Fruit fly (Drosophila melanogaster) whole organism, embryonic: ENCODE measurements around the gene CG6126.

Source experiments
- Ada2b ChIP-seq: fragments of 200-800 bp; sonication (Bioruptor generic); IDR thresholded peaks from 2 replicates; pipeline ENCODE4 v1.3.6; 2022; ENCODE audit warnings: missing biosample characterization, missing genetic modification characterization
- CG11560 ChIP-seq: fragments of 200-800 bp; sonication (Bioruptor generic); IDR thresholded peaks from 3 replicates; pipeline ENCODE4 v1.3.6; 2022; ENCODE audit warnings: missing biosample characterization, missing genetic modification characterization
- CG11723 ChIP-seq: fragments of 200-800 bp; sonication (Bioruptor generic); optimal IDR thresholded peaks from 2 replicates; lab custom pipeline; 2017; ENCODE audit warnings: missing biosample characterization, mild to moderate bottlenecking, missing genetic modification characterization
- CG12236 ChIP-seq: fragments of 200-800 bp; sonication (Bioruptor generic); optimal IDR thresholded peaks from 2 replicates; lab custom pipeline; 2016; ENCODE audit warnings: missing biosample characterization, missing genetic modification characterization
- CG1233 ChIP-seq: fragments of 200-800 bp; sonication (Bioruptor generic); optimal IDR thresholded peaks from 4 replicates; lab custom pipeline; 2018; ENCODE audit warnings: missing biosample characterization, mild to moderate bottlenecking, missing genetic modification characterization
- CG13894 ChIP-seq: fragments of 200-800 bp; sonication (Bioruptor generic); optimal IDR thresholded peaks from 3 replicates; lab custom pipeline; 2018; ENCODE audit warnings: missing biosample characterization, mild to moderate bottlenecking, missing genetic modification characterization, moderate library complexity
- CG14710 ChIP-seq: fragments of 200-800 bp; sonication (Bioruptor generic); optimal IDR thresholded peaks from 3 replicates; lab custom pipeline; 2019; ENCODE audit warnings: missing biosample characterization, mild to moderate bottlenecking, missing genetic modification characterization, moderate library complexity
- CG1529 ChIP-seq: fragments of 200-800 bp; sonication (Bioruptor generic); optimal IDR thresholded peaks from 3 replicates; lab custom pipeline; 2018; ENCODE audit warnings: missing biosample characterization, missing genetic modification characterization
- CG15601 ChIP-seq: fragments of 200-800 bp; sonication (Bioruptor generic); optimal IDR thresholded peaks from 3 replicates; lab custom pipeline; 2019; ENCODE audit warnings: missing biosample characterization, mild to moderate bottlenecking, missing genetic modification characterization, moderate library complexity
- CG17186 ChIP-seq: fragments of 200-800 bp; sonication (Bioruptor generic); optimal IDR thresholded peaks from 3 replicates; lab custom pipeline; 2017; ENCODE audit warnings: missing biosample characterization, missing genetic modification reagents, missing genetic modification characterization
- CG17359 ChIP-seq: fragments of 200-800 bp; sonication (Bioruptor generic); optimal IDR thresholded peaks from 3 replicates; lab custom pipeline; 2018; ENCODE audit warnings: missing biosample characterization, mild to moderate bottlenecking, missing genetic modification characterization, moderate library complexity
- CG2875 ChIP-seq: fragments of 200-800 bp; sonication (Bioruptor generic); optimal IDR thresholded peaks from 2 replicates; lab custom pipeline; 2017; ENCODE audit warnings: missing biosample characterization, mild to moderate bottlenecking, missing genetic modification characterization, missing genetic modification reagents
- CG2889 ChIP-seq: fragments of 200-800 bp; sonication (Bioruptor generic); IDR thresholded peaks from 3 replicates; pipeline ENCODE4 v1.3.6; 2022; ENCODE audit warnings: missing biosample characterization, missing genetic modification characterization
- CG7556 ChIP-seq: fragments of 200-800 bp; sonication (Bioruptor generic); optimal IDR thresholded peaks from 2 replicates; lab custom pipeline; 2017; ENCODE audit warnings: missing biosample characterization, mild to moderate bottlenecking, missing genetic modification characterization
- CG7987 ChIP-seq: fragments of 200-800 bp; sonication (Bioruptor generic); optimal IDR thresholded peaks from 2 replicates; lab custom pipeline; 2018; ENCODE audit warnings: missing biosample characterization, mild to moderate bottlenecking, missing genetic modification characterization, moderate library complexity
- CG8290 ChIP-seq, 3 experiments: fragments of 200-800 bp; sonication (Bioruptor generic); optimal IDR thresholded peaks; 2 replicates each; lab custom pipeline; 2016 to 2019; ENCODE audit warnings: missing biosample characterization in 3 of 3, missing genetic modification characterization in 3 of 3, mild to moderate bottlenecking in 2 of 3, moderate library complexity in 1 of 3
- CG8478 ChIP-seq: fragments of >200 bp; optimal IDR thresholded peaks from 2 replicates; lab custom pipeline; 2018
- CHES-1-like ChIP-seq: fragments of 200-800 bp; sonication (Bioruptor generic); optimal IDR thresholded peaks from 2 replicates; lab custom pipeline; 2016; ENCODE audit warnings: missing biosample characterization, missing genetic modification characterization
- CoRest ChIP-seq: fragments of 200-800 bp; sonication (Bioruptor generic); optimal IDR thresholded peaks from 3 replicates; lab custom pipeline; 2018; ENCODE audit warnings: missing biosample characterization, mild to moderate bottlenecking, missing genetic modification characterization, moderate library complexity
- Deaf1 ChIP-seq: fragments of 200-800 bp; optimal IDR thresholded peaks from 3 replicates; lab custom pipeline; 2019; ENCODE audit warnings: missing biosample characterization, mild to moderate bottlenecking, missing genetic modification characterization, moderate library complexity
- E2f2 ChIP-seq: fragments of 200-800 bp; sonication (Bioruptor generic); IDR thresholded peaks from 2 replicates; pipeline ENCODE4 v1.3.6; 2022; ENCODE audit warnings: missing biosample characterization, missing genetic modification characterization
- Fer2 ChIP-seq: fragments of 200-800 bp; sonication (Bioruptor generic); optimal IDR thresholded peaks from 2 replicates; lab custom pipeline; 2018; ENCODE audit warnings: missing biosample characterization, mild to moderate bottlenecking, missing genetic modification characterization, moderate library complexity
- HLH4C ChIP-seq: fragments of 200-800 bp; sonication (Bioruptor generic); IDR thresholded peaks from 3 replicates; pipeline ENCODE4 v1.3.6; 2022; ENCODE audit warnings: missing biosample characterization, missing genetic modification characterization; ENCODE audit not compliant: partially characterized antibody
- Lhr ChIP-seq: fragments of 200-800 bp; sonication (Bioruptor generic); optimal IDR thresholded peaks from 3 replicates; lab custom pipeline; 2017; ENCODE audit warnings: mild to moderate bottlenecking, missing biosample characterization, missing genetic modification reagents, missing genetic modification characterization
- MTF-1 ChIP-seq: fragments of 200-800 bp; sonication (Bioruptor generic); optimal IDR thresholded peaks from 2 replicates; lab custom pipeline; 2018; ENCODE audit warnings: missing biosample characterization, mild to moderate bottlenecking, missing genetic modification characterization, borderline replicate concordance
- Taf1 ChIP-seq: fragments of 200-800 bp; sonication (Bioruptor generic); IDR thresholded peaks from 2 replicates; pipeline ENCODE4 v1.3.6; 2022; ENCODE audit warnings: missing biosample characterization, missing genetic modification characterization
- Vsx1 ChIP-seq: fragments of 200-800 bp; sonication (Bioruptor generic); optimal IDR thresholded peaks from 2 replicates; lab custom pipeline; 2017; ENCODE audit warnings: missing biosample characterization, mild to moderate bottlenecking, missing genetic modification characterization, missing genetic modification reagents
- bab2 ChIP-seq: fragments of 200-800 bp; sonication (Bioruptor generic); optimal IDR thresholded peaks from 2 replicates; lab custom pipeline; 2016; ENCODE audit warnings: missing biosample characterization, missing genetic modification characterization
- btn ChIP-seq: fragments of 200-800 bp; sonication (Bioruptor generic); optimal IDR thresholded peaks from 2 replicates; lab custom pipeline; 2016; ENCODE audit warnings: missing biosample characterization, missing genetic modification characterization
- chif ChIP-seq, 2 experiments: fragments of 200-800 bp; sonication (Bioruptor generic); optimal IDR thresholded peaks; 3 replicates each; lab custom pipeline; 2016; ENCODE audit warnings: missing biosample characterization in 2 of 2, missing genetic modification characterization in 2 of 2
- chm ChIP-seq: fragments of 200-800 bp; sonication (Bioruptor generic); IDR thresholded peaks from 2 replicates; pipeline ENCODE4 v1.3.6; 2022; ENCODE audit warnings: missing biosample characterization, missing genetic modification characterization
- crp ChIP-seq, 2 experiments: fragments of 200-800 bp; sonication (Bioruptor generic); optimal IDR thresholded peaks; 2 replicates in 1 of 2; 3 replicates in 1 of 2; lab custom pipeline; 2017; ENCODE audit warnings: missing biosample characterization in 2 of 2, missing genetic modification characterization in 2 of 2, mild to moderate bottlenecking in 1 of 2, moderate library complexity in 1 of 2
- dan ChIP-seq: fragments of 200-800 bp; sonication (Bioruptor generic); IDR thresholded peaks from 2 replicates; pipeline ENCODE4 v1.3.6; 2022; ENCODE audit warnings: missing biosample characterization, missing genetic modification characterization
- dm ChIP-seq: fragments of 200-800 bp; sonication (Bioruptor generic); optimal IDR thresholded peaks from 3 replicates; lab custom pipeline; 2016; ENCODE audit warnings: missing biosample characterization, missing genetic modification characterization
- dmrt99B ChIP-seq: fragments of 200-800 bp; sonication (Bioruptor generic); optimal IDR thresholded peaks from 2 replicates; lab custom pipeline; 2018; ENCODE audit warnings: missing biosample characterization, mild to moderate bottlenecking, missing genetic modification characterization, moderate library complexity
- ems ChIP-seq: fragments of 200-800 bp; sonication (Bioruptor generic); optimal IDR thresholded peaks from 3 replicates; lab custom pipeline; 2016; ENCODE audit warnings: missing biosample characterization, missing genetic modification characterization
- ewg ChIP-seq: fragments of 200-800 bp; sonication (Bioruptor generic); optimal IDR thresholded peaks from 3 replicates; lab custom pipeline; 2017; ENCODE audit warnings: mild to moderate bottlenecking, missing biosample characterization, missing genetic modification reagents, missing genetic modification characterization
- fd64A ChIP-seq: fragments of 200-800 bp; sonication (Bioruptor generic); optimal IDR thresholded peaks from 3 replicates; lab custom pipeline; 2018; ENCODE audit warnings: missing biosample characterization, mild to moderate bottlenecking, missing genetic modification characterization
- gce ChIP-seq: fragments of 200-800 bp; sonication (Bioruptor generic); IDR thresholded peaks from 3 replicates; pipeline ENCODE4 v1.3.6; 2022; ENCODE audit warnings: missing biosample characterization, missing genetic modification characterization
- gem ChIP-seq: fragments of 200-800 bp; sonication (Bioruptor generic); optimal IDR thresholded peaks from 2 replicates; lab custom pipeline; 2019; ENCODE audit warnings: missing biosample characterization, mild to moderate bottlenecking, missing genetic modification characterization, moderate library complexity
- gfzf ChIP-seq: fragments of 200-800 bp; sonication (Bioruptor generic); optimal IDR thresholded peaks from 2 replicates; lab custom pipeline; 2016; ENCODE audit warnings: missing biosample characterization, mild to moderate bottlenecking, missing genetic modification characterization, moderate library complexity
- jumu ChIP-seq: fragments of 200-800 bp; sonication (Bioruptor generic); optimal IDR thresholded peaks from 3 replicates; lab custom pipeline; 2016; ENCODE audit warnings: missing biosample characterization, missing genetic modification characterization
- lola ChIP-seq, 3 experiments: fragments of >200 bp in 2 of 3; fragments of 200-800 bp in 1 of 3; sonication (Bioruptor generic) in 1 of 3; optimal IDR thresholded peaks; 2 replicates each; lab custom pipeline; 2017 to 2019; ENCODE audit warnings: missing biosample characterization in 3 of 3, missing genetic modification characterization in 3 of 3, mild to moderate bottlenecking in 1 of 3, moderate library complexity in 1 of 3
- nerfin-1 ChIP-seq: fragments of 200-800 bp; sonication (Bioruptor generic); optimal IDR thresholded peaks from 3 replicates; lab custom pipeline; 2019; ENCODE audit warnings: missing biosample characterization, mild to moderate bottlenecking, missing genetic modification characterization, moderate library complexity
- phol ChIP-seq: fragments of 200-800 bp; sonication (Bioruptor generic); optimal IDR thresholded peaks from 3 replicates; lab custom pipeline; 2018; ENCODE audit warnings: missing biosample characterization, mild to moderate bottlenecking, missing genetic modification characterization, moderate library complexity
- repo ChIP-seq: fragments of 200-800 bp; sonication (Bioruptor generic); optimal IDR thresholded peaks from 2 replicates; lab custom pipeline; 2016; ENCODE audit warnings: missing biosample characterization, missing genetic modification characterization
- tna ChIP-seq: fragments of 200-800 bp; sonication (Bioruptor generic); IDR thresholded peaks from 2 replicates; pipeline ENCODE4 v1.3.6; 2022; ENCODE audit warnings: missing biosample characterization, missing genetic modification characterization; ENCODE audit not compliant: partially characterized antibody
- vfl ChIP-seq: fragments of 200-800 bp; sonication (Bioruptor generic); optimal IDR thresholded peaks from 2 replicates; lab custom pipeline; 2016; ENCODE audit warnings: missing biosample characterization, missing genetic modification characterization
- vnd ChIP-seq: fragments of 200-800 bp; sonication (Bioruptor generic); IDR thresholded peaks from 3 replicates; pipeline ENCODE4 v1.3.6; 2022; ENCODE audit warnings: missing biosample characterization, missing genetic modification characterization; ENCODE audit not compliant: partially characterized antibody
- z ChIP-seq: fragments of 200-800 bp; sonication (Bioruptor generic); IDR thresholded peaks from 3 replicates; pipeline ENCODE4 v1.3.6; 2022; ENCODE audit warnings: missing biosample characterization, missing genetic modification characterization

CG6126 gene

dm6 chr3R:16242461-16242934, 39.6 kb upstream of the CG6126 start (continued):
- TF ChIP-seq CoRest (tag; lab: Kevin White, UChicago) (no peak), CG14710 (tag; lab: Kevin White, UChicago) (no peak), chif (GFP tag; optimal IDR thresholded peaks at IDR 0.05; lab: Kevin White, UChicago) (no peak), MTF-1 (peak; percentile 31), CG2889 (GFP tag; lab: Robert Waterston, UW) (no peak), dan (no peak), tna (GFP tag; lab: Robert Waterston, UW) (no peak), vnd (GFP tag; lab: Robert Waterston, UW) (no peak), CG11560 (tag; lab: Robert Waterston, UW) (no peak), z (GFP tag; lab: Robert Waterston, UW) (no peak), dm (peak; percentile 53), ewg (peak; percentile 50), dmrt99B (tag; lab: Kevin White, UChicago) (peak; percentile 20), HLH4C (no peak), gem (tag; lab: Kevin White, UChicago) (no peak), CG1529 (GFP tag; lab: Kevin White, UChicago) (no peak), Ada2b (GFP tag; lab: Robert Waterston, UW) (no peak), CG7556 (GFP tag; lab: Kevin White, UChicago) (no peak), Lhr (GFP tag; lab: Kevin White, UChicago) (no peak), CHES-1-like (peak; percentile 61), gfzf (no peak), Fer2 (tag; lab: Kevin White, UChicago) (no peak), crp (GFP tag; optimal IDR thresholded peaks at IDR 0.05; lab: Kevin White, UChicago) (peak in 1 of 2 experiments; percentile 41), CG7987 (GFP tag; lab: Kevin White, UChicago) (peak; percentile 84), jumu (GFP tag; lab: Kevin White, UChicago) (peak; percentile 14), CG2875 (GFP tag; lab: Kevin White, UChicago) (no peak), CG8290 (GFP tag; optimal IDR thresholded peaks at IDR 0.05; lab: Kevin White, UChicago) (no peak), CG8290 (tag; optimal IDR thresholded peaks at IDR 0.05; lab: Kevin White, UChicago) (peak in 1 of 2 experiments; percentile 92), ems (GFP tag; lab: Kevin White, UChicago) (no peak), Deaf1 (tag; lab: Kevin White, UChicago) (peak; percentile 98), gce (GFP tag; lab: Robert Waterston, UW) (no peak)

DNA sequence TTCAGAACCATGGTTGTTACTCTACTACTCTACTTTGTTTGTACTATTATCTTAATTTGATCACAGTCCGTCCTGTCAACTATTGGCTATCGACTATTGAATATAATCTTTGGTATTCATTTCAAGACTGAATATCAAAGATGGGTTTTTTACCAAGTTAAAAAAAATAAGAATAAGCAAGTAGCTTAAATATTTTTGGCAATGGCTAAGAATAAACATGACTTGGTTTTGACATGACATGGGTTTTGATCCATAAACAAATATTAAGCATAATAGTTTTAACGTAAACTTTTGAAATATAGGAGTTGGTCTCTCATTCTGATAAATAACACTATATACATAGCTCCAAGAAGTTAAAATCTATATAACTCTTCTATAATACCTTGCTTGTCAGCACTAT, 38.9 kb upstream of the CG6126 start:
- TF ChIP-seq CG11723 (GFP tag; lab: Kevin White, UChicago): peak; percentile 21
- TF ChIP-seq lola (GFP tag; optimal IDR thresholded peaks at IDR 0.05; lab: Kevin White, UChicago): peak in 1 of 3 experiments; percentile 68
- TF ChIP-seq CG17186 (GFP tag; lab: Kevin White, UChicago): no peak
- no peak for TF ChIP-seq CG2889 (GFP tag; lab: Robert Waterston, UW)
- TF ChIP-seq CG12236 (GFP tag; lab: Kevin White, UChicago): no peak
- TF ChIP-seq CG17359: no peak
- no peak for TF ChIP-seq nerfin-1
- no peak for TF ChIP-seq MTF-1
- TF ChIP-seq CG15601 (tag; lab: Kevin White, UChicago): no peak
- TF ChIP-seq fd64A (GFP tag; lab: Kevin White, UChicago): no peak
- no peak for TF ChIP-seq CG8478 (lab: Kevin White, UChicago)
- peak; percentile 38 for TF ChIP-seq phol
- TF ChIP-seq Vsx1 (GFP tag; lab: Kevin White, UChicago): no peak
- no peak for TF ChIP-seq bab2
- no peak for TF ChIP-seq btn
- no peak for TF ChIP-seq repo (GFP tag; lab: Kevin White, UChicago)
- TF ChIP-seq Taf1 (GFP tag; lab: Robert Waterston, UW): no peak
- TF ChIP-seq E2f2 (GFP tag; lab: Robert Waterston, UW): no peak
- TF ChIP-seq CG13894 (tag; lab: Kevin White, UChicago): no peak
- TF ChIP-seq chm (GFP tag; lab: Robert Waterston, UW): no peak
- no peak for TF ChIP-seq vfl (GFP tag; lab: Kevin White, UChicago)
- TF ChIP-seq CG1233: no peak
